Fruit fly (Drosophila melanogaster): ENCODE measurements around the gene Ccp84Af.

The Ccp84Af gene

dm6 chr3R:6665117-6665654, 24.9 kb downstream of the Ccp84Af start (continued):
- TF ChIP-seq sna (GFP tag; IDR thresholded peaks at IDR 0.05; ENCODE audit: partially characterized antibody) (no peak), zen2 (GFP tag; IDR thresholded peaks at IDR 0.05; ENCODE audit: partially characterized antibody) (no peak), HmgD (GFP tag; optimal IDR thresholded peaks at IDR 0.05) (no peak), nerfin-1 (tag; optimal IDR thresholded peaks at IDR 0.05) (no peak), zen (tag; optimal IDR thresholded peaks at IDR 0.05) (no peak), Mes4 (GFP tag; optimal IDR thresholded peaks at IDR 0.05) (no peak), scrt (GFP tag; optimal IDR thresholded peaks at IDR 0.05) (no peak), PHDP (tag; optimal IDR thresholded peaks at IDR 0.05) (no peak), dmrt11E (tag; optimal IDR thresholded peaks at IDR 0.05) (peak; percentile 46), cg (GFP tag; optimal IDR thresholded peaks at IDR 0.05) (no peak), emc (GFP tag; optimal IDR thresholded peaks at IDR 0.05) (no peak), zfh1 (GFP tag; IDR thresholded peaks at IDR 0.05) (peak; percentile 66), CG8089 (GFP tag; optimal IDR thresholded peaks at IDR 0.05) (no peak), CG2712 (tag; optimal IDR thresholded peaks at IDR 0.05) (no peak), CG30431 (GFP tag; optimal IDR thresholded peaks at IDR 0.05) (peak; percentile 13), CG7357 (GFP tag; IDR thresholded peaks at IDR 0.05) (no peak), pb (GFP tag; optimal IDR thresholded peaks at IDR 0.05) (no peak), CG14441 (GFP tag; IDR thresholded peaks at IDR 0.05) (no peak), Hr3 (GFP tag; optimal IDR thresholded peaks at IDR 0.05) (no peak), Nf-YA (GFP tag; IDR thresholded peaks at IDR 0.05) (peak; percentile 55), Ada2b (GFP tag; IDR thresholded peaks at IDR 0.05) (no peak), shn (GFP tag; optimal IDR thresholded peaks at IDR 0.05) (no peak), CG7745 (tag; optimal IDR thresholded peaks at IDR 0.05) (no peak), CG30020 (tag; optimal IDR thresholded peaks at IDR 0.05) (no peak), Myb (GFP tag; optimal IDR thresholded peaks at IDR 0.05) (no peak), cas (GFP tag; IDR thresholded peaks at IDR 0.05) (0 out of 2 replicates have a peak, but pooled peaks have one; percentile 6), schlank (tag; optimal IDR thresholded peaks at IDR 0.05) (no peak), CG13775 (GFP tag; optimal IDR thresholded peaks at IDR 0.05) (no peak), sqz (GFP tag; optimal IDR thresholded peaks at IDR 0.05) (no peak), Stat92E (GFP tag; optimal IDR thresholded peaks at IDR 0.05) (no peak), inv (GFP tag; IDR thresholded peaks at IDR 0.05; ENCODE audit: partially characterized antibody) (no peak), CG42726 (GFP tag; IDR thresholded peaks at IDR 0.05; ENCODE audit: partially characterized antibody) (no peak), ara (GFP tag; IDR thresholded peaks at IDR 0.05) (peak; percentile 69), grau (tag; optimal IDR thresholded peaks at IDR 0.05) (peak; percentile 41), Awh (GFP tag; IDR thresholded peaks at IDR 0.05) (peak; percentile 27; the same call in 1 of the 2 replicates), wek (GFP tag; optimal IDR thresholded peaks at IDR 0.05) (peak; percentile 63), grn (GFP tag; optimal IDR thresholded peaks at IDR 0.05) (peak; percentile 69), CG16813 (GFP tag; IDR thresholded peaks at IDR 0.05; ENCODE audit: partially characterized antibody) (no peak), twi (tag; optimal IDR thresholded peaks at IDR 0.05) (no peak), CG11247 (GFP tag; IDR thresholded peaks at IDR 0.05) (no peak), CG11560 (tag; IDR thresholded peaks at IDR 0.05) (no peak), CG11456 (GFP tag; IDR thresholded peaks at IDR 0.05) (no peak), HHEX (GFP tag; optimal IDR thresholded peaks at IDR 0.05) (no peak), BtbVII (GFP tag; optimal IDR thresholded peaks at IDR 0.05) (no peak), CG7556 (GFP tag; optimal IDR thresholded peaks at IDR 0.05) (no peak), CG2199 (GFP tag; IDR thresholded peaks at IDR 0.05) (0 out of 3 replicates have a peak, but pooled peaks have one; percentile 51), CG3847 (GFP tag; IDR thresholded peaks at IDR 0.05) (no peak), slp2 (GFP tag; optimal IDR thresholded peaks at IDR 0.05) (no peak), CG6654 (GFP tag; optimal IDR thresholded peaks at IDR 0.05) (no peak), CG15011 (GFP tag; optimal IDR thresholded peaks at IDR 0.05) (peak; percentile 15), hth (optimal IDR thresholded peaks at IDR 0.05) (no peak)
